Worm (Caenorhabditis elegans): ENCODE measurements around the gene srh-301.

srh-301 gene

DNA sequence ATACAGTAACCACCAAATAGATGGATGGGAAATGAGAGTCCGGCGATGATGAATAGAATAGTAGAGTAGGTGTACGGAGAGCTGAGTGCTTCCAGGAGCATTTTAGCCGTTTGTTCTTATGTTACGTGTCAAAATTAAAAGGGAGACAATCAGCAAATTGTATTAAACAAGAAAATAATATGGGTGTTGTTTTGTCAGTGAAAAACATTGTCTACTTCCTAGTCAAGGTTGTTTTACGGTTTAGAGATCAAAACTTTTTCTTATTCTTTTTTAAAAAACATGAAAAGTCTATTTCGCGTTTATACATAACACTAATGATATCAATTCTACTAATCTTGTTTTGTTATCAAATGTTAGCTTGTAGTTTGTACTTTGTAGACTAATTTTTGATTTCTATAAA lies 30.7 kb upstream of the srh-301 start, which contains the start of gene srh-289:
TSS of gene srh-289 (minus strand) at position 101 of the 400 bp plus-strand sequence.
- TF ChIP-seq flt-1 (GFP tag; IDR thresholded peaks at IDR 0.05) (no peak), ceh-13 (GFP tag; optimal IDR thresholded peaks at IDR 0.05) (no peak), hmbx-1 (tag; optimal IDR thresholded peaks at IDR 0.05) (no peak), sea-1 (GFP tag; conservative IDR thresholded peaks at IDR 0.05) (no peak), tbx-11 (GFP tag; IDR thresholded peaks at IDR 0.05) (no peak), scrt-1 (GFP tag; IDR thresholded peaks at IDR 0.05) (no peak), tra-4 (tag; optimal IDR thresholded peaks at IDR 0.05) (no peak), hmg-4 (GFP tag; optimal IDR thresholded peaks at IDR 0.05) (no peak), B0310.2 (tag; optimal IDR thresholded peaks at IDR 0.05) (no peak), aly-1 (tag; optimal IDR thresholded peaks at IDR 0.05) (no peak), ets-7 (tag; optimal IDR thresholded peaks at IDR 0.05) (no peak)

DNA sequence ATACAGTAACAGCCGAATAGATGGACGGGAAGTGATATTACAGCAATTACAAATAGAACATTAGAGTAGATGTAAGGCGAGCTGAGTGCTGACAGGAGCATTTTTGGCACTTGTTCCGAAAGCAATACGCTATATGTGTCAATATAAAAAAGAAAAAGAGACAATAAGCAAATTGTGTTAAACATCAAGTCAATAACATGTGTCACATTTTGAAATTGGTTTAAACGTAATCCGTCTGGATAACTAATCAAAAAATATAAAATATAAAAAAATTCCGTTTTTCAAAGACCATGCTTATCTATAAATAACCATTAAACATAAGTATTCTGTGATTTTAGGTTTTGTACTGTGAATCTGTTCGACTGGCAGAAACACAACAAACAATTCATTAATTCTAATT lies 29.1 kb upstream of the srh-301 start, which contains the start of gene srh-288:
TSS of gene srh-288 (minus strand) at position 101 of the 400 bp plus-strand sequence.
- no peak for TF ChIP-seq ama-1 (optimal IDR thresholded peaks at IDR 0.05)
- TF ChIP-seq tbx-37 (GFP tag; conservative IDR thresholded peaks at IDR 0.05) = no peak
- TF ChIP-seq B0310.2 (tag; optimal IDR thresholded peaks at IDR 0.05) = no peak
- TF ChIP-seq tra-4 (tag; optimal IDR thresholded peaks at IDR 0.05) = no peak
- no peak for TF ChIP-seq ceh-13 (GFP tag; optimal IDR thresholded peaks at IDR 0.05)
- TF ChIP-seq aly-1 (tag; optimal IDR thresholded peaks at IDR 0.05) = no peak
- no peak for TF ChIP-seq tbx-11 (GFP tag; IDR thresholded peaks at IDR 0.05)
- TF ChIP-seq flt-1 (GFP tag; IDR thresholded peaks at IDR 0.05) = no peak
- no peak for TF ChIP-seq ets-7 (tag; optimal IDR thresholded peaks at IDR 0.05)
- TF ChIP-seq pes-1 (GFP tag; IDR thresholded peaks at IDR 0.05) = no peak
- no peak for TF ChIP-seq hmg-4 (GFP tag; optimal IDR thresholded peaks at IDR 0.05)
- TF ChIP-seq hmbx-1 (tag; optimal IDR thresholded peaks at IDR 0.05) = no peak
- TF ChIP-seq F13C5.2 (tag; optimal IDR thresholded peaks at IDR 0.05) = no peak
- no peak for TF ChIP-seq scrt-1 (GFP tag; IDR thresholded peaks at IDR 0.05)
- no peak for TF ChIP-seq ceh-36 (tag; optimal IDR thresholded peaks at IDR 0.05)
- TF ChIP-seq hnd-1 (tag; optimal IDR thresholded peaks at IDR 0.05) = no peak
- TF ChIP-seq sea-1 (GFP tag; conservative IDR thresholded peaks at IDR 0.05) = no peak

DNA sequence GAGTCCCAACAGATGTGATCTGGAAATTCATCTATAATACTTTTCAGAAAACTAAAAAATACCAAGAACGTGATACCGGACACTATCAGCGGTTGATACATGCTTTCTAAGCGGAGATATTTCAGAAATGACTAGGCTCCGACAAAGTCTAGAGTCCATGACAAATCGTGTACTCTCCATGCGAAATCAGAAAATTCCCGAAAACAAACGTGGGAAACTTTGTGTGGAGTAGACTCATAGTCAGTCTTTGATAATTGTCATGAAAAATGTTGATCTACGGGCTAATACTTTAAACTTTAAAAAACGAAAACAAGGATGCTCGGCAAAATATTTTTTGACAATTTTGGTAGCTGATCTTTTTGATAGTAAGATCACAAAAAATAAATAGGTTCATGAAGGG lies 25.9 kb upstream of the srh-301 start, which contains the start of gene srx-18:
TSS of gene srx-18 (minus strand) at position 101 of the 400 bp plus-strand sequence.
- TF ChIP-seq tbx-37 (GFP tag; conservative IDR thresholded peaks at IDR 0.05) (no peak), pes-1 (GFP tag; IDR thresholded peaks at IDR 0.05) (no peak), hmbx-1 (tag; optimal IDR thresholded peaks at IDR 0.05) (no peak), sea-1 (GFP tag; conservative IDR thresholded peaks at IDR 0.05) (no peak), B0310.2 (tag; optimal IDR thresholded peaks at IDR 0.05) (no peak), tbx-11 (GFP tag; IDR thresholded peaks at IDR 0.05) (no peak), ets-7 (tag; optimal IDR thresholded peaks at IDR 0.05) (no peak), flt-1 (GFP tag; IDR thresholded peaks at IDR 0.05) (no peak), aly-1 (tag; optimal IDR thresholded peaks at IDR 0.05) (no peak), hmg-4 (GFP tag; optimal IDR thresholded peaks at IDR 0.05) (no peak), ceh-13 (GFP tag; optimal IDR thresholded peaks at IDR 0.05) (no peak), ceh-36 (tag; optimal IDR thresholded peaks at IDR 0.05) (no peak), scrt-1 (GFP tag; IDR thresholded peaks at IDR 0.05) (no peak), hnd-1 (tag; optimal IDR thresholded peaks at IDR 0.05) (no peak), ama-1 (optimal IDR thresholded peaks at IDR 0.05) (no peak), F13C5.2 (tag; optimal IDR thresholded peaks at IDR 0.05) (no peak)

DNA sequence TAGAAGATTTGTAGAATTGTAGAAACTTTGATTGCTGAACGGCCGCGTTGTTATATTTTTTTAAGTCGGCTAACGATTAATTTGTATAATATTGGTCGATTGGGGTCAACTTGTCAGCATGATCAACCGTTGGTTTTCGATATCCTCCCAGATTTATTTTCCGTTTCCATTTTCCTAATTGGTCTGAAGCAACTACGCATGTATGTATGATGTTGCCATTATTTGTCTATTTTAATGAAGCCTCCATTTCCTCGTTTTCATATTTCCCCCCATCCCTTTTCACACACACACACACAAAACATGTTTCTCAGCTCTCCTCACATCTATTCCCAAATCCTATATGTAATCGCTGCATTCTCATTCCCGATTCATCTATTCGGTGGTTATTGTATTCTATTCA lies 24.2 kb upstream of the srh-301 start, which contains the start of gene srh-287:
TSS of gene srh-287 (plus strand) at position 301 of the 400 bp plus-strand sequence.
- TF ChIP-seq flt-1 (GFP tag; IDR thresholded peaks at IDR 0.05) = no peak
- TF ChIP-seq sea-1 (GFP tag; conservative IDR thresholded peaks at IDR 0.05) = no peak
- TF ChIP-seq ets-7 (tag; optimal IDR thresholded peaks at IDR 0.05) = no peak
- no peak for TF ChIP-seq tra-4 (tag; optimal IDR thresholded peaks at IDR 0.05)
- no peak for TF ChIP-seq tbx-11 (GFP tag; IDR thresholded peaks at IDR 0.05)
- TF ChIP-seq tbx-37 (GFP tag; conservative IDR thresholded peaks at IDR 0.05) = no peak
- TF ChIP-seq hnd-1 (tag; optimal IDR thresholded peaks at IDR 0.05) = no peak
- no peak for TF ChIP-seq B0310.2 (tag; optimal IDR thresholded peaks at IDR 0.05)
- TF ChIP-seq pes-1 (GFP tag; IDR thresholded peaks at IDR 0.05) = no peak
- no peak for TF ChIP-seq hmg-4 (GFP tag; optimal IDR thresholded peaks at IDR 0.05)
- TF ChIP-seq scrt-1 (GFP tag; IDR thresholded peaks at IDR 0.05) = no peak
- no peak for TF ChIP-seq ama-1 (optimal IDR thresholded peaks at IDR 0.05)
- no peak for TF ChIP-seq aly-1 (tag; optimal IDR thresholded peaks at IDR 0.05)
- TF ChIP-seq ceh-36 (tag; optimal IDR thresholded peaks at IDR 0.05) = no peak
- TF ChIP-seq F13C5.2 (tag; optimal IDR thresholded peaks at IDR 0.05) = no peak
- TF ChIP-seq ceh-13 (GFP tag; optimal IDR thresholded peaks at IDR 0.05) = no peak

DNA sequence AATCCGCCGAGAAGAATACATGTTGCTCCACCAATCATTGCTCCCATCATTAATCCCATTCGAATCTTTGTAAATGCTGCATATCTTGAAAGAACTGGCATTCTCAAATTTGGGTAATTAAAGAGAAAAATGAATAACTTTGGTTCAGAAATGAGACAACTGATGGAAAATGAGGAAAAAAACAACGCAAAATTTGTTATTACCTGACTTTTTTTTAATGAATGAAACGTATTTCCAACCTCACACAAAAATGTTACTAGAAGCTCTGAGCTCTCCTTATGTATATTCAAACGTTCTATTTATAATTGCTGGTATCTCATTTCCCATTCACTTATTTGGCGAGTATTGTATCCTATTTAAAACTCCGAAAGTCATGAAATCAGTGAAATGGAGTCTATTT lies 22.2 kb upstream of the srh-301 start, which contains the start of the genes Y94A7B.11 and srh-292:
TSS of gene Y94A7B.11 (minus strand) at position 101 of the 400 bp plus-strand sequence.
TSS of gene srh-292 (plus strand) at position 251 of the 400 bp plus-strand sequence.
- no peak for TF ChIP-seq F13C5.2 (tag; optimal IDR thresholded peaks at IDR 0.05)
- no peak for TF ChIP-seq ceh-36 (tag; optimal IDR thresholded peaks at IDR 0.05)
- no peak for TF ChIP-seq scrt-1 (GFP tag; IDR thresholded peaks at IDR 0.05)
- TF ChIP-seq hmg-4 (GFP tag; optimal IDR thresholded peaks at IDR 0.05) = no peak
- no peak for TF ChIP-seq B0310.2 (tag; optimal IDR thresholded peaks at IDR 0.05)
- no peak for TF ChIP-seq pes-1 (GFP tag; IDR thresholded peaks at IDR 0.05)
- TF ChIP-seq sea-1 (GFP tag; conservative IDR thresholded peaks at IDR 0.05) = no peak
- TF ChIP-seq ama-1 (optimal IDR thresholded peaks at IDR 0.05) = no peak
- no peak for TF ChIP-seq ceh-13 (GFP tag; optimal IDR thresholded peaks at IDR 0.05)
- no peak for TF ChIP-seq ets-7 (tag; optimal IDR thresholded peaks at IDR 0.05)
- TF ChIP-seq flt-1 (GFP tag; IDR thresholded peaks at IDR 0.05) = no peak
- TF ChIP-seq tra-4 (tag; optimal IDR thresholded peaks at IDR 0.05) = no peak
- no peak for TF ChIP-seq tbx-11 (GFP tag; IDR thresholded peaks at IDR 0.05)
- TF ChIP-seq hmbx-1 (tag; optimal IDR thresholded peaks at IDR 0.05) = no peak
- TF ChIP-seq hnd-1 (tag; optimal IDR thresholded peaks at IDR 0.05) = no peak
- no peak for TF ChIP-seq tbx-37 (GFP tag; conservative IDR thresholded peaks at IDR 0.05)
- no peak for TF ChIP-seq aly-1 (tag; optimal IDR thresholded peaks at IDR 0.05)

DNA sequence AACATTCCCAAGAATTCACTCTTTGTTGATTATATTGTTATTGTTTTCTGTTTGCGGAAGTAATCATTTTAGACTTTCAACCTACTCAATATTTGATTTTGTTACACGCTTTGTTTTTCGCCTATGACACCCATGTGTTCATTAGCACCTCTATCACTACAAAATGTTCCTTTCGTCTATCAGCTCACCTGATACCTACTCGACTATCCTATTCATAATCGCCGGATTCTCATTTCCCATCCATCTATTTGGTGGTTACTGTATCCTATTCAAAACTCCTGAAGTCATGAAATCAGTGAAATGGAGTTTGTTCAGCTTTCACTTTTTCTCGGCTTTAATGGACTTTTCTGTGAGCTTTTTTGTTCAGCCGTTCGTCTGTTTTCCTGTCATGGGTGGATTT lies 19.4 kb upstream of the srh-301 start, which contains the start of gene srh-291:
TSS of gene srh-291 (plus strand) at position 301 of the 400 bp plus-strand sequence.
- no peak for TF ChIP-seq ceh-13 (GFP tag; optimal IDR thresholded peaks at IDR 0.05)
- TF ChIP-seq flt-1 (GFP tag; IDR thresholded peaks at IDR 0.05) = no peak
- TF ChIP-seq tra-4 (tag; optimal IDR thresholded peaks at IDR 0.05) = no peak
- TF ChIP-seq hmg-4 (GFP tag; optimal IDR thresholded peaks at IDR 0.05) = no peak
- no peak for TF ChIP-seq ceh-36 (tag; optimal IDR thresholded peaks at IDR 0.05)
- no peak for TF ChIP-seq ets-7 (tag; optimal IDR thresholded peaks at IDR 0.05)
- no peak for TF ChIP-seq scrt-1 (GFP tag; IDR thresholded peaks at IDR 0.05)
- TF ChIP-seq pes-1 (GFP tag; IDR thresholded peaks at IDR 0.05) = no peak
- no peak for TF ChIP-seq sea-1 (GFP tag; conservative IDR thresholded peaks at IDR 0.05)
- TF ChIP-seq F13C5.2 (tag; optimal IDR thresholded peaks at IDR 0.05) = no peak
- TF ChIP-seq hnd-1 (tag; optimal IDR thresholded peaks at IDR 0.05) = no peak
- no peak for TF ChIP-seq aly-1 (tag; optimal IDR thresholded peaks at IDR 0.05)
- no peak for TF ChIP-seq hmbx-1 (tag; optimal IDR thresholded peaks at IDR 0.05)
- no peak for TF ChIP-seq B0310.2 (tag; optimal IDR thresholded peaks at IDR 0.05)
- TF ChIP-seq tbx-11 (GFP tag; IDR thresholded peaks at IDR 0.05) = no peak
- no peak for TF ChIP-seq ama-1 (optimal IDR thresholded peaks at IDR 0.05)

Measured in whole organism, early embryonic.